Worm (Caenorhabditis elegans) whole organism, mixed stage, embryonic: Measurements from ENCODE around the gene M117.4.
A peak's percentile ranks its signal among the peaks of the same experiment; 100 is the strongest.

Experiments used
- M03D4.4 ChIP-seq: sonication (generic microtip); optimal IDR thresholded peaks from 2 replicates; lab custom pipeline; 2017; ENCODE audit warnings: mild to moderate bottlenecking, missing genetic modification characterization, missing compliant biosample characterization
- bed-3 ChIP-seq: fragments of 200-800 bp; sonication (Bioruptor generic); optimal IDR thresholded peaks from 3 replicates; lab custom pipeline; 2018; ENCODE audit warnings: mild to moderate bottlenecking, missing genetic modification characterization, moderate library complexity, missing compliant biosample characterization
- blmp-1 ChIP-seq: fragments of 150-350 bp; optimal IDR thresholded peaks from 2 replicates; lab custom pipeline; 2014; ENCODE audit warnings: missing biosample characterization, missing genetic modification characterization
- ceh-39 ChIP-seq: fragments of 150-350 bp; optimal IDR thresholded peaks from 2 replicates; lab custom pipeline; 2014; ENCODE audit warnings: missing biosample characterization, missing genetic modification characterization
- ceh-43 ChIP-seq: fragments of 200-800 bp; sonication (Bioruptor generic); optimal IDR thresholded peaks from 2 replicates; lab custom pipeline; 2018; ENCODE audit warnings: mild to moderate bottlenecking, missing genetic modification characterization, moderate library complexity, missing compliant biosample characterization
- ceh-83 ChIP-seq: fragments of 200-800 bp; sonication (Bioruptor generic); optimal IDR thresholded peaks from 2 replicates; lab custom pipeline; 2018; ENCODE audit warnings: mild to moderate bottlenecking, missing genetic modification characterization, missing compliant biosample characterization
- ces-1 ChIP-seq: fragments of 150-350 bp; optimal IDR thresholded peaks from 2 replicates; lab custom pipeline; 2014; ENCODE audit warnings: missing biosample characterization, missing genetic modification reagents, missing genetic modification characterization
- drap-1 ChIP-seq: fragments of 200-800 bp; sonication (Bioruptor generic); optimal IDR thresholded peaks from 3 replicates; lab custom pipeline; 2018; ENCODE audit warnings: mild to moderate bottlenecking, missing genetic modification characterization, missing compliant biosample characterization
- elt-1 ChIP-seq: sonication (generic microtip); optimal IDR thresholded peaks from 2 replicates; lab custom pipeline; 2017; ENCODE audit warnings: missing genetic modification characterization, mild to moderate bottlenecking, missing compliant biosample characterization, antibody characterized with exemption, moderate library complexity, borderline replicate concordance; ENCODE audit not compliant: insufficient read depth
- elt-3 ChIP-seq: fragments of 150-350 bp; optimal IDR thresholded peaks from 2 replicates; lab custom pipeline; 2014; ENCODE audit warnings: missing biosample characterization, missing genetic modification characterization
- flh-1 ChIP-seq: fragments of 200-800 bp; sonication (Bioruptor generic); optimal IDR thresholded peaks from 2 replicates; lab custom pipeline; 2018; ENCODE audit warnings: mild to moderate bottlenecking, missing genetic modification characterization, moderate library complexity, missing compliant biosample characterization
- ham-2 ChIP-seq: fragments of 200-800 bp; sonication (Bioruptor generic); optimal IDR thresholded peaks from 2 replicates; lab custom pipeline; 2018; ENCODE audit warnings: mild to moderate bottlenecking, missing genetic modification characterization, missing compliant biosample characterization
- hlh-1 ChIP-seq: fragments of 150-350 bp; optimal IDR thresholded peaks from 2 replicates; lab custom pipeline; 2014; ENCODE audit warnings: missing biosample characterization, missing genetic modification reagents, missing genetic modification characterization
- lin-13 ChIP-seq: fragments of 150-350 bp; optimal IDR thresholded peaks from 2 replicates; lab custom pipeline; 2014; ENCODE audit warnings: missing biosample characterization, missing genetic modification characterization
- lin-32 ChIP-seq: fragments of 200-800 bp; sonication (Bioruptor generic); optimal IDR thresholded peaks from 2 replicates; lab custom pipeline; 2018; ENCODE audit warnings: mild to moderate bottlenecking, missing genetic modification characterization, missing compliant biosample characterization
- lsy-2 ChIP-seq: fragments of 150-350 bp; optimal IDR thresholded peaks from 2 replicates; lab custom pipeline; 2014; ENCODE audit warnings: missing biosample characterization, missing genetic modification characterization
- mab-5 ChIP-seq: fragments of 150-350 bp; optimal IDR thresholded peaks from 2 replicates; lab custom pipeline; 2014; ENCODE audit warnings: missing biosample characterization, missing genetic modification characterization
- mep-1 ChIP-seq: fragments of 150-350 bp; optimal IDR thresholded peaks from 2 replicates; lab custom pipeline; 2017; ENCODE audit warnings: missing biosample characterization, missing genetic modification reagents, missing genetic modification characterization, inconsistent platforms
- mls-2 ChIP-seq: sonication (generic microtip); optimal IDR thresholded peaks from 2 replicates; lab custom pipeline; 2016; ENCODE audit warnings: mild to moderate bottlenecking, missing genetic modification characterization, moderate library complexity, missing compliant biosample characterization
- nhr-12 ChIP-seq: fragments of 150-350 bp; optimal IDR thresholded peaks from 2 replicates; lab custom pipeline; 2014; ENCODE audit warnings: missing biosample characterization, missing genetic modification characterization
- nhr-76 ChIP-seq: sonication (generic microtip); optimal IDR thresholded peaks from 2 replicates; lab custom pipeline; 2017; ENCODE audit warnings: missing biosample characterization, missing genetic modification characterization
- pha-4 ChIP-seq: fragments of 150-350 bp; optimal IDR thresholded peaks from 2 replicates; lab custom pipeline; 2018; ENCODE audit warnings: missing biosample characterization, missing genetic modification reagents, missing genetic modification characterization
- sem-2 ChIP-seq: fragments of 200-800 bp; sonication (Bioruptor generic); optimal IDR thresholded peaks from 2 replicates; lab custom pipeline; 2018; ENCODE audit warnings: mild to moderate bottlenecking, missing genetic modification characterization, missing compliant biosample characterization
- snpc-4 ChIP-seq: fragments of 150-350 bp; optimal IDR thresholded peaks from 2 replicates; lab custom pipeline; 2014; ENCODE audit warnings: missing biosample characterization, missing genetic modification characterization
- sptf-1 ChIP-seq: sonication (generic microtip); optimal IDR thresholded peaks from 2 replicates; lab custom pipeline; 2017; ENCODE audit warnings: mild to moderate bottlenecking, missing genetic modification characterization, moderate library complexity, missing compliant biosample characterization
- tbx-8 ChIP-seq: fragments of 200-800 bp; sonication (Bioruptor generic); optimal IDR thresholded peaks from 2 replicates; lab custom pipeline; 2018; ENCODE audit warnings: mild to moderate bottlenecking, missing genetic modification characterization, moderate library complexity, missing compliant biosample characterization
- unc-120 ChIP-seq: sonication (generic microtip); optimal IDR thresholded peaks from 2 replicates; lab custom pipeline; 2017; ENCODE audit warnings: missing genetic modification characterization, missing compliant biosample characterization; ENCODE audit not compliant: poor library complexity, severe bottlenecking
- unc-62 ChIP-seq: fragments of 150-350 bp; optimal IDR thresholded peaks from 2 replicates; lab custom pipeline; 2014; ENCODE audit warnings: missing biosample characterization, missing genetic modification reagents, missing genetic modification characterization

M117.4 gene

DNA sequence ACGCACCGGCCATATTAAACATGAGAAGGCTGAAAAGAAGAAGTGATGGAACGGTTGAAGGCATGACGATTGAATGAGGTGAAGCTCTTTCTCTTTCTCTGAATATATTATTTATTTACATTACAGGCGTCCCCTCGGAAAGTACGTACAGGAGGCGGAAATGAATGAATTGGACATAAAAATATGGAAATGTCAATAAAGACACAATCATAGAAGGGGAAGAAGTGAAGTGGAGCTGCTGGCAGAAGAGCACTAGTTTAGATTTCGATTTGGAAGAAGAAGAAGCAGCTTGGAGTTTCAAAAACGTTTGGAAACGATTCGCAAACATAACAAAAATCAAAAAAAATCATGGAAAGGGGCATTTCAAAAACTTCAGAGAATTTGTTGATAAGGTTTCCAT is 29.3 kb downstream of the M117.4 start, which contains the start of gene H01G02.1:
Gene H01G02.1, minus strand, starts transcription at position 101 of the 400 bp plus-strand sequence.
- TF ChIP-seq hlh-1 (tag; lab: Kevin White, UChicago) (no peak), ceh-43 (no peak), sptf-1 (tag; lab: Kevin White, UChicago) (no peak), elt-3 (tag; lab: Kevin White, UChicago) (no peak), pha-4 (tag; lab: Kevin White, UChicago) (no peak), M03D4.4 (tag; lab: Kevin White, UChicago) (no peak), drap-1 (GFP tag; lab: Kevin White, UChicago) (no peak), mab-5 (tag; lab: Kevin White, UChicago) (no peak), lsy-2 (tag; lab: Kevin White, UChicago) (no peak), flh-1 (GFP tag; lab: Kevin White, UChicago) (no peak), ceh-83 (GFP tag; lab: Kevin White, UChicago) (no peak), elt-1 (tag; lab: Kevin White, UChicago) (no peak), unc-62 (GFP tag; lab: Kevin White, UChicago) (no peak), nhr-12 (no peak), blmp-1 (no peak), snpc-4 (tag; lab: Kevin White, UChicago) (no peak)
- TF ChIP-seq, all 35 proteins: peak for 0

DNA sequence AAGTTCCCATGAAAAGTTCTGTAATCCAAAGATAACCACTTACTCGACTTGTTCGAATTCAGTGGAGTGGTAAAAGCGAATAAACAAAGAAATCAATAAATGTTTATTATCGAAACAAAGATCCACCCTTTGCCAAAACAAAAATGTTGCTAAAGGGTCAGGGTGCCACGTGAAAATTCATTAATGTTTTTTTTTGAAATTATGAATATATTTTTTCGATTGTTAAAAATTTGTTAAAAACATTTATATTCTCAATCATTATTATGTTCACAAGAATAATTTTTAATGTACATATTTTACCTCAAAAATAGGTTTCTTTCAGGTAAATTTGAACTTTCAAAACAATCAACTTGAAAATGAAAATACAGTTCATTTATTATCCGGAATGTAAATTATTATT is 30.3 kb downstream of the M117.4 start, which contains the start of gene H01G02.4:
Gene H01G02.4, minus strand, starts transcription at position 101 of the 400 bp plus-strand sequence.
- TF ChIP-seq lsy-2 (tag; lab: Kevin White, UChicago) (no peak), elt-1 (tag; lab: Kevin White, UChicago) (no peak), snpc-4 (tag; lab: Kevin White, UChicago) (no peak), unc-120 (tag; lab: Kevin White, UChicago) (no peak), nhr-76 (tag; lab: Kevin White, UChicago) (no peak), ces-1 (no peak), sem-2 (GFP tag; lab: Kevin White, UChicago) (no peak), lin-13 (tag; lab: Kevin White, UChicago) (no peak), mep-1 (no peak), ceh-43 (no peak), M03D4.4 (tag; lab: Kevin White, UChicago) (no peak), mab-5 (tag; lab: Kevin White, UChicago) (no peak), hlh-1 (tag; lab: Kevin White, UChicago) (no peak), ceh-39 (tag; lab: Kevin White, UChicago) (no peak), unc-62 (GFP tag; lab: Kevin White, UChicago) (no peak), nhr-12 (no peak), mls-2 (no peak), elt-3 (tag; lab: Kevin White, UChicago) (no peak)

DNA sequence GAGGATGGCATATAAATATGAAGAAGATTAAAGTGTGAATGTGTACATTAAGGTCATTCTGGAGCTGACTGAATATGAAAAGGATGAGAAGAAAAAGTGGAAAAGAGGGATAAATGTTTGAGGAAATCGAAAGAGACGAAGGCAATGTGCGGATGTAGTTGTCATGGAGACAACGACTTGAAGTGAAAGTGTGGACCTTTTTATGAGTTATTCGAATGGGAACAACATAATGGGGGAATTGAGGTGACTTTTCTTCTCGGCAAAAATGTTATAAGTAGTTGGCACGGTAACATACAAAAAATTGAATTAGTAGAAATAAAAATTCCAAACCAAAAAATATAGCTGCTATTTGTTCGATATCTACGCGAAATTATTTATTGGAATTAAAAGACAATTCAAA is 32.3 kb downstream of the M117.4 start, which contains the start of gene dyf-18:
Gene dyf-18, minus strand, starts transcription at position 101 of the 400 bp plus-strand sequence.
- no peak for TF ChIP-seq lin-32
- no peak for TF ChIP-seq ham-2 (GFP tag; lab: Kevin White, UChicago)
- no peak for TF ChIP-seq lsy-2 (tag; lab: Kevin White, UChicago)
- TF ChIP-seq blmp-1: no peak

DNA sequence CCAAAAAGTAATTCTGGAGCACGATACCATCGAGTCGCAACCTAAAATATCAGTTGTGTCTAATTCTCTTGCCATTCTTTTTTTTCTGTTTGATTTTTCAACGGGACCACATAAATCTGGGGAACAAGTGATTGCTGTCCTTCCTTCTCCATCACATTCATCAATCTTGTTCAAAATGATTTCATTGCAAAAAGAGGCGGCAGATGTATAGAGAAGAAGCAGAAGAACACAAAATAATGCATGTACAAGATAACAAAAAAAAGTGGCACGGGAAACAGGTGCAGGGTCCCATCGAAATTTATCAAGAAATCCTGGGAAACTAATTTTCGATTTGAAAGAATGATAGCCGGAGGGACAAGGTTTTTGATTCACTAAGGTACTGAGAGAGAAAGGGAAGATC is 34.1 kb downstream of the M117.4 start:
- no peak for TF ChIP-seq blmp-1
- TF ChIP-seq elt-3 (tag; lab: Kevin White, UChicago): no peak
- TF ChIP-seq ceh-39 (tag; lab: Kevin White, UChicago): no peak
- TF ChIP-seq unc-62 (GFP tag; lab: Kevin White, UChicago): peak; percentile 58
- TF ChIP-seq bed-3 (GFP tag; lab: Kevin White, UChicago): no peak

DNA sequence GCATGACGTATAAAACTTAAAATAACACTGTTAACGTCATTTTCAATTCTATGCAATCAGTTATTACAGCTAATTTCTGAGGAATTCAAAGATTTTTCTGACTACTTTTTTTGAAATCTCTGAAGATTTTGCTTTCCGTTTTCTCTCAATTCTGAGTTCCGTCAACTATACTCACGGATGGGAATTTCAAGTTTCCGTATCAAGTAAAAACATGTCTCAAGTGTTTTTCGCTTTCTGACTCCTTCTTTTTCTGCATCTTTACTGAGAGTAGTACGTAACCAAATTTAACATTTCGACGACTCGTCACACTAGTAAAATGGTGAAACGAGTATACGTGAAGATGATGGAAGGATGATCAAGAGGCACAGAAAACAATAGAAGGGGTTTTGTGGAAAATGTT is 36.5 kb downstream of the M117.4 start:
- TF ChIP-seq ces-1 (peak; percentile 60), snpc-4 (tag; lab: Kevin White, UChicago) (no peak)

DNA sequence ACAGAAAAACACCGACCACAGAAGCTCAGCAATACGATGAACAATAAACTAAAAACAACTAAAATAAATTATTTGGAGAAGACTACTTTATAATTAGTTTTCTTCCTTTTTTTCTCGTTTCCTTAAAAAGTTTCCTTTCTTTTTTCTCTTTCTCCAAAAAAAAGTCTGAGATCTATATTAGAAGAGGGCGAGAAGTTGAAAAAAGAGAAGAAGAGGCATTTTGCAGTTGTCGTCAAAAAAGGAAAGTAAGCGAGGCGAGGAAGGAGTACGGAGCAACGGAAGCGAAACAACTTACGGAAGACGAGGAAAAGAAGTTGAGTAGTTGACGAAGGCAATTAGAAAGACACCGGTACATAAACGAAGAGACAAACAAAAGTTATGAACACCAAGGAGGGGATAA is 37.4 kb downstream of the M117.4 start:
- TF ChIP-seq M03D4.4 (tag; lab: Kevin White, UChicago) (no peak), ham-2 (GFP tag; lab: Kevin White, UChicago) (no peak), drap-1 (GFP tag; lab: Kevin White, UChicago) (no peak), tbx-8 (GFP tag; lab: Kevin White, UChicago) (no peak), elt-1 (tag; lab: Kevin White, UChicago) (no peak), nhr-12 (no peak), bed-3 (GFP tag; lab: Kevin White, UChicago) (no peak), mab-5 (tag; lab: Kevin White, UChicago) (no peak), flh-1 (GFP tag; lab: Kevin White, UChicago) (no peak), sptf-1 (tag; lab: Kevin White, UChicago) (no peak), lin-13 (tag; lab: Kevin White, UChicago) (no peak), mep-1 (no peak), lsy-2 (tag; lab: Kevin White, UChicago) (no peak)
- TF ChIP-seq, all 35 proteins: peak for 0
